Fruit fly (Drosophila melanogaster): Measurements from ENCODE around the gene fusl.

- TF ChIP-seq EcR (GFP tag; optimal IDR thresholded peaks at IDR 0.05) = peak; percentile 100
- TF ChIP-seq Pif1A (GFP tag; optimal IDR thresholded peaks at IDR 0.05) = peak; percentile 96
These were observed 44.8 kb downstream of the fusl start for dm6 chr2L:5292977-5293513.
